Fruit fly (Drosophila melanogaster): ENCODE data around the gene Mcm2.

- TF ChIP-seq CG9437 (GFP tag; optimal IDR thresholded peaks at IDR 0.05) (no peak), CG12769 (tag; optimal IDR thresholded peaks at IDR 0.05) (no peak), BEAF-32 (GFP tag; optimal IDR thresholded peaks at IDR 0.05) (no peak), scrt (GFP tag; optimal IDR thresholded peaks at IDR 0.05) (no peak), CG6854 (GFP tag; optimal IDR thresholded peaks at IDR 0.05) (no peak), CG12104 (GFP tag; optimal IDR thresholded peaks at IDR 0.05) (no peak), CG4707 (GFP tag; optimal IDR thresholded peaks at IDR 0.05) (no peak), CG1602 (GFP tag; optimal IDR thresholded peaks at IDR 0.05) (no peak), E2f1 (GFP tag; IDR thresholded peaks at IDR 0.05) (no peak), Sox102F (GFP tag; optimal IDR thresholded peaks at IDR 0.05) (no peak), Mrtf (GFP tag; IDR thresholded peaks at IDR 0.05) (no peak)
Measured at dm6 chr3R:8287697-8288096, 22.9 kb downstream of the Mcm2 start, which contains the start of gene Nazo.

All from whole organism, embryonic.